Fruit fly (Drosophila melanogaster) whole organism, prepupa: ENCODE measurements around the gene cmb.

Experiments used
- CG3919 ChIP-seq: fragments of 200-800 bp; sonication (Bioruptor generic); optimal IDR thresholded peaks from 3 replicates; lab custom pipeline; 2016; ENCODE audit warnings: missing biosample characterization, missing genetic modification characterization
- salr ChIP-seq, 2 experiments: fragments of 200-800 bp; sonication (Bioruptor generic); optimal IDR thresholded peaks; 3 replicates each; lab custom pipeline; 2016 to 2018; ENCODE audit warnings: missing biosample characterization in 2 of 2, missing genetic modification characterization in 2 of 2, mild to moderate bottlenecking in 1 of 2

- TF ChIP-seq salr (GFP tag; optimal IDR thresholded peaks at IDR 0.05; lab: Kevin White, UChicago) (no peak), CG3919 (GFP tag; lab: Kevin White, UChicago) (no peak)
These were observed 37.8 kb downstream of the cmb start for dm6 chr3L:13480241-13480627.
